Worm (Caenorhabditis elegans) whole organism, late embryonic: ENCODE measurements around the gene F36D3.16.

Experiments
- T23F11.4 ChIP-seq: fragments of 200-800 bp; sonication (Bioruptor generic); optimal IDR thresholded peaks from 2 replicates; lab custom pipeline; 2018; ENCODE audit warnings: mild to moderate bottlenecking, missing genetic modification characterization, missing compliant biosample characterization
- ceh-9 ChIP-seq: sonication (generic microtip); optimal IDR thresholded peaks from 2 replicates; lab custom pipeline; 2016; ENCODE audit warnings: mild to moderate bottlenecking, missing genetic modification characterization, inconsistent platforms, missing compliant biosample characterization
- fkh-10 ChIP-seq: fragments of 150-350 bp; optimal IDR thresholded peaks from 2 replicates; lab custom pipeline; 2014; ENCODE audit warnings: missing biosample characterization, missing genetic modification reagents, missing genetic modification characterization
- nhr-11 ChIP-seq: fragments of 150-350 bp; optimal IDR thresholded peaks from 2 replicates; lab custom pipeline; 2014; ENCODE audit warnings: missing biosample characterization, missing genetic modification characterization
- npax-4 ChIP-seq: sonication (generic microtip); optimal IDR thresholded peaks from 2 replicates; lab custom pipeline; 2016; ENCODE audit warnings: missing genetic modification characterization, missing compliant biosample characterization
- sox-2 ChIP-seq: fragments of 200-800 bp; sonication (Bioruptor generic); IDR thresholded peaks from 2 replicates; pipeline ENCODE4 v1.3.6; 2022; ENCODE audit warnings: missing genetic modification reagents, missing genetic modification characterization, missing compliant biosample characterization
- sox-4 ChIP-seq: sonication (generic microtip); optimal IDR thresholded peaks from 2 replicates; lab custom pipeline; 2017; ENCODE audit warnings: mild to moderate bottlenecking, missing genetic modification characterization, inconsistent platforms, missing compliant biosample characterization
- tbx-2 ChIP-seq: sonication (generic microtip); optimal IDR thresholded peaks from 2 replicates; lab custom pipeline; 2016; ENCODE audit warnings: missing genetic modification characterization, missing compliant biosample characterization

DNA sequence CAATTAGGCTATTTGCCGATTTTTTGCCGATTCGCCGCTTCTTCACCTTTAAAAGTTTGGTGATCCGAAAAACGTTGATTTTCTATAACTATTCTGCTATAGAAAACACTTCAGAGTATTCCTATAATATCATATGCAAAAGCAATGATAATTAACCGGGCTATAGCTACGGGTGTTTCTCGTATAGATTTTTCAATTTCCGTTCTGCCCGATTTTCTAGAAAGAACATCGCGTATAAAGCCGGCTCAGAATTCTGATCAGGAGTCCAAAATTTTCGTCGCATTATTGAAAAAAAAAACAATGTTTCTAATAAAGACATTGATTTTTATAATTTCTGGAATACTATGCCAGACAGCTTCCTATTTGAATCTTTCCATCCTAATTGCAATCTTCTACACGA is 22.8 kb downstream of the F36D3.16 start, which contains the start of gene srbc-65:
- TF ChIP-seq nhr-11 (tag; lab: Kevin White, UChicago) (no peak), npax-4 (no peak), ceh-9 (tag; lab: Kevin White, UChicago) (no peak), sox-4 (tag; lab: Kevin White, UChicago) (no peak), T23F11.4 (no peak), fkh-10 (GFP tag; lab: Kevin White, UChicago) (no peak), tbx-2 (no peak), sox-2 (no peak)
